Fruit fly (Drosophila melanogaster) whole organism, embryonic: ENCODE results near the gene CG15891.

Source experiments
- BEAF-32 ChIP-seq: fragments of 200-800 bp; sonication (Bioruptor generic); optimal IDR thresholded peaks from 3 replicates; lab custom pipeline; 2017; ENCODE audit warnings: missing biosample characterization, missing genetic modification characterization, mild to moderate bottlenecking, moderate library complexity, missing genetic modification reagents
- CG11085 ChIP-seq: fragments of 200-800 bp; sonication (Bioruptor generic); IDR thresholded peaks from 2 replicates; pipeline ENCODE4 v1.3.6; 2022; ENCODE audit warnings: missing biosample characterization, missing genetic modification characterization
- CG11093 ChIP-seq: fragments of 200-800 bp; sonication (Bioruptor generic); IDR thresholded peaks from 3 replicates; pipeline ENCODE4 v1.3.6; 2022; ENCODE audit warnings: missing biosample characterization, missing genetic modification characterization
- CG11398 ChIP-seq: fragments of 200-800 bp; sonication (Bioruptor generic); optimal IDR thresholded peaks from 2 replicates; lab custom pipeline; 2016; ENCODE audit warnings: missing biosample characterization, missing genetic modification characterization
- CG11696 ChIP-seq: fragments of 200-800 bp; sonication (Bioruptor generic); IDR thresholded peaks from 2 replicates; pipeline ENCODE4 v1.3.6; 2022; ENCODE audit warnings: missing biosample characterization, missing genetic modification characterization
- CG12071 ChIP-seq: fragments of 200-800 bp; sonication (Bioruptor generic); optimal IDR thresholded peaks from 3 replicates; lab custom pipeline; 2018; ENCODE audit warnings: missing biosample characterization, mild to moderate bottlenecking, missing genetic modification characterization
- CG12219 ChIP-seq: fragments of 200-800 bp; sonication (Bioruptor generic); optimal IDR thresholded peaks from 3 replicates; lab custom pipeline; 2018; ENCODE audit warnings: missing biosample characterization, mild to moderate bottlenecking, missing genetic modification characterization
- CG12659 ChIP-seq: fragments of 200-800 bp; sonication (Bioruptor generic); optimal IDR thresholded peaks from 3 replicates; lab custom pipeline; 2017; ENCODE audit warnings: mild to moderate bottlenecking, missing biosample characterization, missing genetic modification reagents, missing genetic modification characterization
- CG13624 ChIP-seq: fragments of 200-800 bp; sonication (Bioruptor generic); optimal IDR thresholded peaks from 2 replicates; lab custom pipeline; 2016; ENCODE audit warnings: missing biosample characterization, missing genetic modification characterization
- CG13894 ChIP-seq: fragments of 200-800 bp; sonication (Bioruptor generic); optimal IDR thresholded peaks from 3 replicates; lab custom pipeline; 2018; ENCODE audit warnings: missing biosample characterization, mild to moderate bottlenecking, missing genetic modification characterization, moderate library complexity
- CG14667 ChIP-seq: fragments of 200-800 bp; sonication (Bioruptor generic); IDR thresholded peaks from 2 replicates; pipeline ENCODE4 v1.3.6; 2022; ENCODE audit warnings: missing biosample characterization, missing genetic modification characterization
- CG14710 ChIP-seq: fragments of 200-800 bp; sonication (Bioruptor generic); optimal IDR thresholded peaks from 3 replicates; lab custom pipeline; 2019; ENCODE audit warnings: missing biosample characterization, mild to moderate bottlenecking, missing genetic modification characterization, moderate library complexity
- CG15269 ChIP-seq: fragments of 200-800 bp; sonication (Bioruptor generic); optimal IDR thresholded peaks from 2 replicates; lab custom pipeline; 2018; ENCODE audit warnings: missing biosample characterization, mild to moderate bottlenecking, missing genetic modification characterization, moderate library complexity
- CG15514 ChIP-seq: fragments of 200-800 bp; sonication (Bioruptor generic); optimal IDR thresholded peaks from 3 replicates; lab custom pipeline; 2017; ENCODE audit warnings: missing biosample characterization, missing genetic modification characterization, mild to moderate bottlenecking, moderate library complexity, missing genetic modification reagents
- CG1647 ChIP-seq: fragments of 200-800 bp; sonication (Bioruptor generic); optimal IDR thresholded peaks from 3 replicates; lab custom pipeline; 2016; ENCODE audit warnings: missing biosample characterization, missing genetic modification characterization
- CG18262 ChIP-seq: fragments of 200-800 bp; optimal IDR thresholded peaks from 3 replicates; lab custom pipeline; 2019; ENCODE audit warnings: missing biosample characterization, mild to moderate bottlenecking, missing genetic modification characterization, moderate library complexity
- CG2116 ChIP-seq: fragments of 200-800 bp; sonication (Bioruptor generic); optimal IDR thresholded peaks from 3 replicates; lab custom pipeline; 2018; ENCODE audit warnings: missing biosample characterization, mild to moderate bottlenecking, missing genetic modification characterization
- CG3281 ChIP-seq: fragments of 200-800 bp; sonication (Bioruptor generic); optimal IDR thresholded peaks from 3 replicates; lab custom pipeline; 2017; ENCODE audit warnings: missing biosample characterization, mild to moderate bottlenecking, missing genetic modification characterization
- CG8290 ChIP-seq, 3 experiments: fragments of 200-800 bp; sonication (Bioruptor generic); optimal IDR thresholded peaks; 2 replicates each; lab custom pipeline; 2016 to 2019; ENCODE audit warnings: missing biosample characterization in 3 of 3, missing genetic modification characterization in 3 of 3, mild to moderate bottlenecking in 2 of 3, moderate library complexity in 1 of 3
- CTCF ChIP-seq: fragments of 200-800 bp; sonication (Bioruptor generic); optimal IDR thresholded peaks from 2 replicates; lab custom pipeline; 2017; ENCODE audit warnings: missing biosample characterization, mild to moderate bottlenecking, missing genetic modification characterization, moderate library complexity
- GATAe ChIP-seq: fragments of 200-800 bp; sonication (Bioruptor generic); conservative IDR thresholded peaks from 2 replicates; pipeline ENCODE4 v1.3.6; 2022; ENCODE audit warnings: missing biosample characterization, missing genetic modification characterization
- Gsc ChIP-seq: fragments of 200-800 bp; sonication (Bioruptor generic); IDR thresholded peaks from 2 replicates; pipeline ENCODE4 v1.3.6; 2022; ENCODE audit warnings: missing biosample characterization, missing genetic modification characterization
- Lhr ChIP-seq: fragments of 200-800 bp; sonication (Bioruptor generic); optimal IDR thresholded peaks from 3 replicates; lab custom pipeline; 2017; ENCODE audit warnings: mild to moderate bottlenecking, missing biosample characterization, missing genetic modification reagents, missing genetic modification characterization
- Mes4 ChIP-seq: fragments of 200-800 bp; sonication (Bioruptor generic); optimal IDR thresholded peaks from 2 replicates; lab custom pipeline; 2016; ENCODE audit warnings: missing biosample characterization, missing genetic modification characterization
- NfI ChIP-seq: fragments of 200-800 bp; sonication (Bioruptor generic); optimal IDR thresholded peaks from 3 replicates; lab custom pipeline; 2018; ENCODE audit warnings: missing biosample characterization, mild to moderate bottlenecking, missing genetic modification characterization, moderate library complexity
- Sin3A ChIP-seq: fragments of >200 bp; optimal IDR thresholded peaks from 2 replicates; lab custom pipeline; 2018
- ap ChIP-seq: fragments of 200-800 bp; sonication (Bioruptor generic); IDR thresholded peaks from 2 replicates; pipeline ENCODE4 v1.3.6; 2022; ENCODE audit warnings: missing biosample characterization, missing genetic modification characterization
- ase ChIP-seq: fragments of 200-800 bp; sonication (Bioruptor generic); IDR thresholded peaks from 3 replicates; pipeline ENCODE4 v1.3.6; 2022; ENCODE audit warnings: missing biosample characterization, missing genetic modification characterization
- bcd ChIP-seq: fragments of 200-800 bp; sonication (Bioruptor generic); optimal IDR thresholded peaks from 2 replicates; lab custom pipeline; 2017; ENCODE audit warnings: missing biosample characterization, mild to moderate bottlenecking, missing genetic modification characterization
- crc ChIP-seq: fragments of 200-800 bp; sonication (Bioruptor generic); optimal IDR thresholded peaks from 2 replicates; lab custom pipeline; 2016; ENCODE audit warnings: missing biosample characterization, missing genetic modification characterization
- dysf ChIP-seq: fragments of 200-800 bp; sonication (Bioruptor generic); IDR thresholded peaks from 3 replicates; pipeline ENCODE4 v1.3.6; 2022; ENCODE audit warnings: missing biosample characterization, missing genetic modification characterization
- ems ChIP-seq: fragments of 200-800 bp; sonication (Bioruptor generic); optimal IDR thresholded peaks from 3 replicates; lab custom pipeline; 2016; ENCODE audit warnings: missing biosample characterization, missing genetic modification characterization
- gsb-n ChIP-seq: fragments of 200-800 bp; sonication (Bioruptor generic); optimal IDR thresholded peaks from 3 replicates; lab custom pipeline; 2018; ENCODE audit warnings: missing biosample characterization, mild to moderate bottlenecking, missing genetic modification characterization
- gt ChIP-seq: fragments of 200-800 bp; sonication (Bioruptor generic); IDR thresholded peaks from 2 replicates; pipeline ENCODE4 v1.3.6; 2022; ENCODE audit warnings: missing biosample characterization, missing genetic modification characterization
- ham ChIP-seq: fragments of 200-800 bp; sonication (Bioruptor generic); IDR thresholded peaks from 2 replicates; pipeline ENCODE4 v1.3.6; 2022; ENCODE audit warnings: missing biosample characterization, missing genetic modification characterization
- kah ChIP-seq: fragments of 200-800 bp; sonication (Bioruptor generic); optimal IDR thresholded peaks from 2 replicates; lab custom pipeline; 2018; ENCODE audit warnings: missing biosample characterization, mild to moderate bottlenecking, missing genetic modification characterization
- ken ChIP-seq: fragments of 200-800 bp; sonication (Bioruptor generic); IDR thresholded peaks from 3 replicates; pipeline ENCODE4 v1.3.6; 2022; ENCODE audit warnings: missing biosample characterization, missing genetic modification characterization
- lab ChIP-seq: fragments of 200-800 bp; sonication (Bioruptor generic); optimal IDR thresholded peaks from 3 replicates; lab custom pipeline; 2017; ENCODE audit warnings: missing biosample characterization, missing genetic modification characterization, mild to moderate bottlenecking, moderate library complexity, missing genetic modification reagents
- lola ChIP-seq, 3 experiments: fragments of >200 bp in 2 of 3; fragments of 200-800 bp in 1 of 3; sonication (Bioruptor generic) in 1 of 3; optimal IDR thresholded peaks; 2 replicates each; lab custom pipeline; 2017 to 2019; ENCODE audit warnings: missing biosample characterization in 3 of 3, missing genetic modification characterization in 3 of 3, mild to moderate bottlenecking in 1 of 3, moderate library complexity in 1 of 3
- nerfin-2 ChIP-seq: fragments of 200-800 bp; sonication (Bioruptor generic); IDR thresholded peaks from 2 replicates; pipeline ENCODE4 v1.3.6; 2022; ENCODE audit warnings: missing biosample characterization, missing genetic modification characterization; ENCODE audit not compliant: partially characterized antibody
- oc ChIP-seq: fragments of 200-800 bp; sonication (Bioruptor generic); optimal IDR thresholded peaks from 2 replicates; lab custom pipeline; 2018; ENCODE audit warnings: missing biosample characterization, mild to moderate bottlenecking, missing genetic modification characterization, moderate library complexity
- pfk ChIP-seq: fragments of 200-800 bp; sonication (Bioruptor generic); optimal IDR thresholded peaks from 2 replicates; lab custom pipeline; 2018; ENCODE audit warnings: missing biosample characterization, mild to moderate bottlenecking, missing genetic modification characterization, moderate library complexity
- prd ChIP-seq, 3 experiments: fragments of >200 bp in 2 of 3; fragments of 200-800 bp in 1 of 3; sonication (Bioruptor generic) in 1 of 3; optimal IDR thresholded peaks in 2 of 3; IDR thresholded peaks in 1 of 3; 2 replicates in 2 of 3; 3 replicates in 1 of 3; pipeline versions ENCODE4 v1.3.6 to Lab custom; 2017 to 2022; ENCODE audit warnings: missing biosample characterization in 1 of 3, missing genetic modification characterization in 1 of 3
- rib ChIP-seq: fragments of 200-800 bp; sonication (Bioruptor generic); IDR thresholded peaks from 2 replicates; pipeline ENCODE4 v1.3.6; 2022; ENCODE audit warnings: missing biosample characterization, missing genetic modification characterization
- tap ChIP-seq: fragments of 200-800 bp; optimal IDR thresholded peaks from 3 replicates; lab custom pipeline; 2019; ENCODE audit warnings: missing biosample characterization, mild to moderate bottlenecking, missing genetic modification characterization, moderate library complexity
- zf30C ChIP-seq: fragments of 200-800 bp; sonication (Bioruptor generic); optimal IDR thresholded peaks from 3 replicates; lab custom pipeline; 2018; ENCODE audit warnings: missing biosample characterization, mild to moderate bottlenecking, missing genetic modification characterization
- zfh1 ChIP-seq: fragments of 200-800 bp; sonication (Bioruptor generic); IDR thresholded peaks from 3 replicates; pipeline ENCODE4 v1.3.6; 2022; ENCODE audit warnings: missing biosample characterization, missing genetic modification characterization

The CG15891 gene

DNA sequence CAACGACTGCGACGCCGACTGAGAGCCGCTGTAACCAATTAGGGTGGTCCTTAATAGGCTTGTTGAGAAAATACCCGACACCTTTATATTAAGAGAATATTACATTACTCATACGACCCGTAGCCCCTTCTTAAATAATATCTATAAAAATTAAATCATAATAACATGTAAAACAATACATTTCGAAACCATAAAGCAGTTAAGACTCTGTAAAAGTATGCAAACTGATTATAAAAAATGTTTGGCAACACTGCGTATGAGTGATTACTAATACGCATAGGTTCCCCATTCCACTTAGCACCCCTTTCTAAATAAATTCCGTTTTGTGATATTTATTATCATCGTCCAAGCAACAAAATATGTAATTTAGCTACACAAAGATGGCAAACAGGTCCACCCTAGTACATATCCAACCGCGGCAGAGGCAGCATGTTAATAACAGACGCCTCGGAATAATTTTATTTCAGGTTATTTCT is 45.5 kb upstream of the CG15891 start (continued):
- peak; percentile 45; the same call in 1 of the 2 replicates for TF ChIP-seq rib (GFP tag; lab: Robert Waterston, UW)
- peak; percentile 76 for TF ChIP-seq NfI (GFP tag; lab: Kevin White, UChicago)
- TF ChIP-seq crc: peak; percentile 13
- peak; percentile 44 for TF ChIP-seq CG13894 (tag; lab: Kevin White, UChicago)
- peak; percentile 85 for TF ChIP-seq CG15269 (tag; lab: Kevin White, UChicago)
- peak; percentile 42 for TF ChIP-seq CG12071 (GFP tag; lab: Kevin White, UChicago)
- peak; percentile 30 for TF ChIP-seq CG8290 (GFP tag; optimal IDR thresholded peaks at IDR 0.05; lab: Kevin White, UChicago)
- TF ChIP-seq CG8290 (tag; optimal IDR thresholded peaks at IDR 0.05; lab: Kevin White, UChicago): peak; percentile 6 to 64
- peak; percentile 90 for TF ChIP-seq CG3281 (GFP tag; lab: Kevin White, UChicago)

- TF ChIP-seq CG1647 (peak; percentile 34), ham (GFP tag; lab: Robert Waterston, UW) (peak; percentile 58; the same call in 1 of the 2 replicates), ems (peak; percentile 43), CG11093 (GFP tag; lab: Robert Waterston, UW) (no peak), CG14667 (GFP tag; lab: Robert Waterston, UW) (peak; percentile 47; the same call in 1 of the 2 replicates), CG11398 (peak; percentile 5), CG2116 (GFP tag; lab: Kevin White, UChicago) (no peak), pfk (GFP tag; lab: Kevin White, UChicago) (no peak), Sin3A (lab: Kevin White, UChicago) (no peak), bcd (GFP tag; lab: Kevin White, UChicago) (peak; percentile 42), zfh1 (GFP tag; lab: Robert Waterston, UW) (peak; percentile 73), lab (GFP tag; lab: Kevin White, UChicago) (peak; percentile 71), Gsc (0 out of 2 replicates have a peak, but pooled peaks have one; percentile 18), BEAF-32 (GFP tag; lab: Kevin White, UChicago) (no peak), lola (GFP tag; optimal IDR thresholded peaks at IDR 0.05; lab: Kevin White, UChicago) (peak in 1 of 3 experiments; percentile 10), CG18262 (peak; percentile 35), CG11696 (GFP tag; lab: Robert Waterston, UW) (0 out of 2 replicates have a peak, but pooled peaks have one; percentile 29), kah (GFP tag; lab: Kevin White, UChicago) (no peak), Mes4 (GFP tag; lab: Kevin White, UChicago) (no peak), nerfin-2 (no peak), GATAe (GFP tag; lab: Robert Waterston, UW) (no peak), CG14710 (tag; lab: Kevin White, UChicago) (peak; percentile 8), gsb-n (peak; percentile 56), gt (GFP tag; lab: Robert Waterston, UW) (peak; percentile 10; the same call in 1 of the 2 replicates), CG15514 (GFP tag; lab: Kevin White, UChicago) (peak; percentile 9), prd (optimal IDR thresholded peaks at IDR 0.05; lab: Kevin White, UChicago) (no peak), prd (GFP tag; IDR thresholded peaks at IDR 0.05; lab: Robert Waterston, UW) (peak; percentile 68; the same call in 2 of the 3 replicates), ase (GFP tag; lab: Robert Waterston, UW) (peak; percentile 59; the same call in 2 of the 3 replicates), Lhr (no peak), zf30C (GFP tag; lab: Kevin White, UChicago) (peak; percentile 10), CG11085 (GFP tag; lab: Robert Waterston, UW) (peak; percentile 28; the same call in 1 of the 2 replicates), ken (0 out of 3 replicates have a peak, but pooled peaks have one; percentile 46), CG12219 (GFP tag; lab: Kevin White, UChicago) (peak; percentile 26), CG13624 (GFP tag; lab: Kevin White, UChicago) (peak; percentile 22), CG12659 (no peak), CTCF (GFP tag; lab: Kevin White, UChicago) (no peak), tap (tag; lab: Kevin White, UChicago) (peak; percentile 53), dysf (GFP tag; lab: Robert Waterston, UW) (peak; percentile 67), ap (0 out of 2 replicates have a peak, but pooled peaks have one; percentile 29), CG12071 (GFP tag; lab: Kevin White, UChicago) (peak; percentile 38), oc (tag; lab: Kevin White, UChicago) (peak; percentile 96)
These were observed 44.9 kb upstream of the CG15891 start for dm6 chrX:6339970-6340548.
